Worm (Caenorhabditis elegans) whole organism, L4/young adult: ENCODE measurements around the gene srj-11.

ENCODE experiments used
- W03F9.2 ChIP-seq: fragments of 150-350 bp; optimal IDR thresholded peaks from 2 replicates; lab custom pipeline; 2014; ENCODE audit warnings: missing biosample characterization, missing genetic modification characterization
- dao-5 ChIP-seq: sonication (generic microtip); optimal IDR thresholded peaks from 2 replicates; lab custom pipeline; 2016; ENCODE audit warnings: missing genotype, missing genetic modification characterization, moderate library complexity, missing compliant biosample characterization
- him-1 ChIP-seq: sonication (generic microtip); optimal IDR thresholded peaks from 2 replicates; lab custom pipeline; 2016; ENCODE audit warnings: missing genotype, missing genetic modification reagents, missing genetic modification characterization, missing compliant biosample characterization

srj-11 gene

DNA sequence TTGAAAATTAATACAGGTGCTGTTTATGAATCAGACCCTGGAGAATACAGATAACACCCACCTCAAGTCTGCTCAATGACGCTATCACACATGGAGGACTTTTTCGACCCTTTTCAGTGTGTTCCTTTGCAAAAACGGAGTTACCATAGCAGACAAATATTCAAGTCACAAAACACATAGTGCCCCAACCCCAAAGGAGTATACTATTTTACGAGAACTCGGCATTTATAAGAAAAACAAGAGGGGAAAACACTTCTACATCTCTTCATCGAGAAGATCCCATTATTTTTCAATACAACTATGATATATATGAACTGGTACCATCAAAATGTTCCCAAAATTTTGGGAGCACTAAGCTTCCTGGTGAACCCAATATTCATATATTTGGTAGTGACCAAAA is 3.5 kb downstream of the srj-11 start, which contains the start of gene srj-7:
Gene srj-7, plus strand, starts transcription at position 301 of the 400 bp plus-strand sequence.
- TF ChIP-seq W03F9.2 (tag; lab: Kevin White, UChicago) (no peak), dao-5 (tag; lab: Kevin White, UChicago) (no peak), him-1 (tag; lab: Kevin White, UChicago) (no peak)

DNA sequence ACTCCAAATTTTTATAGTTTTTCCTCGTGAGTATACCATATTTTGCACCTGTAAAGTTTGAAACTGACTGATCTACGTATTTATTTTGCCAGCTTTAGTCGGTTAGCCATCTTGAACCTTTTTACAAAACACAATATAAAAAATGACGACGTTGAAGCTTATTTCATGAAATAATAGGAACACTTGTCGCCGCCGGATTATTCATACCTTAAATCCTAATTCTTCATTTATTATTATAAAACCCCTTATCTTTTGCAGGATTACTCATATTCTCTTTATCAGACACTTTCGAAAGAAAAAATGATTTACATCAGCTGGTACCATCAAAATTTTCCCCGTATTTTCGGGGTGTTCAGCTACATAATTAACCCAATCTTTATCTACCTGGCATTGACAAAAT is 6.3 kb downstream of the srj-11 start, which contains the start of gene srj-8:
Gene srj-8, plus strand, starts transcription at position 301 of the 400 bp plus-strand sequence.
- no peak for TF ChIP-seq W03F9.2 (tag; lab: Kevin White, UChicago)
- no peak for TF ChIP-seq him-1 (tag; lab: Kevin White, UChicago)
- TF ChIP-seq dao-5 (tag; lab: Kevin White, UChicago) = no peak

ce11 chrV:3250153-3250552 is 8.9 kb downstream of the srj-11 start, which contains the start of gene T28A11.13:
Gene T28A11.13 (minus strand): TSS chrV:3250253.
- no peak for TF ChIP-seq dao-5 (tag; lab: Kevin White, UChicago)
- TF ChIP-seq him-1 (tag; lab: Kevin White, UChicago) = no peak

ce11 chrV:3256051-3256450 is 14.8 kb downstream of the srj-11 start, which contains the start of gene srt-63:
Gene srt-63 (minus strand): TSS chrV:3256151.
- TF ChIP-seq W03F9.2 (tag; lab: Kevin White, UChicago) (no peak), dao-5 (tag; lab: Kevin White, UChicago) (no peak), him-1 (tag; lab: Kevin White, UChicago) (no peak)

ce11 chrV:3256809-3257208 is 15.6 kb downstream of the srj-11 start:
- no peak for TF ChIP-seq him-1 (tag; lab: Kevin White, UChicago)

DNA sequence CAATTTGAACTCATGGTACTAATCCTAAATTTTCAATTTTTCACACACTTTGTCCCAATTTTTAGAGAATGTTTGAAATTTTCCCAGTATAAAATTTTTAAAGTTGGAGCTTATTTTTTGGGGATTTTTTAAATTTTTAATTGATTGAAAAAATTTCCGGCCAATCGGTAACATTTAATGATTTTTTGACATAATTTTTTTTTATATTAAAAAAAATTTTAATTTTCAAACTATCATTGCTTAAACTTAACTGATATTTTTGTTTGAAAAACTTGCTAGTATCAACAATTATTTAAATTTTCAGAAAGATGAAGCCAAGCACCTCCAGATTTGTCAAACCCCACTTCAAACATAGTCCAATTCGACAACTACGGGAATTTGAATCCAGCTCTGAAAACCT is 16.1 kb downstream of the srj-11 start, which contains the start of gene T28A11.22:
Gene T28A11.22, plus strand, starts transcription at position 301 of the 400 bp plus-strand sequence.
- no peak for TF ChIP-seq dao-5 (tag; lab: Kevin White, UChicago)
- TF ChIP-seq him-1 (tag; lab: Kevin White, UChicago) = no peak
- no peak for TF ChIP-seq W03F9.2 (tag; lab: Kevin White, UChicago)

- TF ChIP-seq dao-5 (tag; lab: Kevin White, UChicago) = no peak
- no peak for TF ChIP-seq him-1 (tag; lab: Kevin White, UChicago)
- TF ChIP-seq W03F9.2 (tag; lab: Kevin White, UChicago) = no peak
Measured at ce11 chrV:3259168-3259622, 18.0 kb downstream of the srj-11 start, which contains the start of gene T28A11.16. Gene T28A11.16 (minus strand): TSS chrV:3259218.

DNA sequence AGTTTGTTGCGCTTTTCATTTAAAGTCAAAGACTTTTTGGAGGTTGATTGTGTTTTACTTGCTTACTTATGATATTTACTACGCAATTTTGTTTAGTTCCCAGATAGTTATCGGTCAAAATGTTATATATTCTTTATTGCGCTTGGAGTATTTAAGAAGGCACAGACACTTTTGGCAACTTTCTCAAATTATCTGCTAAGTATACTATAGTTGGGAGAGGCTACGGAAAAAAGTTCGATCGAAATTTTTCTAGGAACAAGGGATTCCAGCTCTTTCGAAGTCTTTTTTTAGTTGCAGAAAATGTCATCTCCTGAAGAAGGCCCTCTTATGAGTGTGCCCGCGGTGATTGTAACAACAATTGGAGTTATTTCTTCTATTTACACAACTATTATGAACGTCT is 18.9 kb downstream of the srj-11 start, which contains the start of gene srbc-5:
Gene srbc-5, plus strand, starts transcription at position 301 of the 400 bp plus-strand sequence.
- no peak for TF ChIP-seq W03F9.2 (tag; lab: Kevin White, UChicago)
- TF ChIP-seq him-1 (tag; lab: Kevin White, UChicago) = no peak

- TF ChIP-seq him-1 (tag; lab: Kevin White, UChicago) = no peak
- no peak for TF ChIP-seq W03F9.2 (tag; lab: Kevin White, UChicago)
- TF ChIP-seq dao-5 (tag; lab: Kevin White, UChicago) = no peak
Measured at ce11 chrV:3266189-3266588, 25.0 kb downstream of the srj-11 start, which contains the start of gene T28A11.17. Gene T28A11.17 (minus strand): TSS chrV:3266289.

ce11 chrV:3267950-3268349 is 26.7 kb downstream of the srj-11 start, which contains the start of gene T28A11.18:
Gene T28A11.18 (minus strand): TSS chrV:3268050.
- TF ChIP-seq him-1 (tag; lab: Kevin White, UChicago) (no peak), W03F9.2 (tag; lab: Kevin White, UChicago) (no peak), dao-5 (tag; lab: Kevin White, UChicago) (no peak)

- no peak for TF ChIP-seq W03F9.2 (tag; lab: Kevin White, UChicago)
- TF ChIP-seq him-1 (tag; lab: Kevin White, UChicago) = no peak
- TF ChIP-seq dao-5 (tag; lab: Kevin White, UChicago) = no peak
Measured at ce11 chrV:3269407-3269806, 28.2 kb downstream of the srj-11 start, which contains the start of gene T28A11.19. Gene T28A11.19 (minus strand): TSS chrV:3269514.

- no peak for TF ChIP-seq dao-5 (tag; lab: Kevin White, UChicago)
Measured at ce11 chrV:3273156-3273555, 31.9 kb downstream of the srj-11 start, which contains the start of gene T28A11.20. Gene T28A11.20 (minus strand): TSS chrV:3273256.

ce11 chrV:3273577-3274100 is 32.4 kb downstream of the srj-11 start, which contains the start of gene T28A11.4:
Gene T28A11.4 (plus strand): TSS chrV:3274050.
- TF ChIP-seq W03F9.2 (tag; lab: Kevin White, UChicago) (no peak), dao-5 (tag; lab: Kevin White, UChicago) (no peak)

- no peak for TF ChIP-seq W03F9.2 (tag; lab: Kevin White, UChicago)
- TF ChIP-seq dao-5 (tag; lab: Kevin White, UChicago) = no peak
Measured at ce11 chrV:3275033-3275432, 33.8 kb downstream of the srj-11 start, which contains the start of gene T28A11.3. Gene T28A11.3 (plus strand): TSS chrV:3275333.
